Fruit fly (Drosophila melanogaster) whole organism: Measurements from ENCODE around the gene Xpac.

ENCODE experiments used
- CG8478 ChIP-seq: fragments of >200 bp; optimal IDR thresholded peaks from 2 replicates; lab custom pipeline; 2018; ENCODE audit warnings: inconsistent platforms
- Dll ChIP-seq: fragments of >200 bp; optimal IDR thresholded peaks from 2 replicates; lab custom pipeline; 2017
- EcR ChIP-seq, 2 experiments: fragments of >200 bp; optimal IDR thresholded peaks; 2 replicates each; lab custom pipeline; 2017; ENCODE audit warnings: missing biosample characterization in 2 of 2, missing genetic modification characterization in 2 of 2, missing genetic modification reagents in 2 of 2
- pan ChIP-seq: fragments of >200 bp; optimal IDR thresholded peaks from 2 replicates; lab custom pipeline; 2017
- psq ChIP-seq: fragments of >200 bp; optimal IDR thresholded peaks from 2 replicates; lab custom pipeline; 2017
- usp ChIP-seq: fragments of >200 bp; optimal IDR thresholded peaks from 2 replicates; lab custom pipeline; 2017; ENCODE audit warnings: missing biosample characterization, missing genetic modification characterization, mixed read lengths

The Xpac gene

DNA sequence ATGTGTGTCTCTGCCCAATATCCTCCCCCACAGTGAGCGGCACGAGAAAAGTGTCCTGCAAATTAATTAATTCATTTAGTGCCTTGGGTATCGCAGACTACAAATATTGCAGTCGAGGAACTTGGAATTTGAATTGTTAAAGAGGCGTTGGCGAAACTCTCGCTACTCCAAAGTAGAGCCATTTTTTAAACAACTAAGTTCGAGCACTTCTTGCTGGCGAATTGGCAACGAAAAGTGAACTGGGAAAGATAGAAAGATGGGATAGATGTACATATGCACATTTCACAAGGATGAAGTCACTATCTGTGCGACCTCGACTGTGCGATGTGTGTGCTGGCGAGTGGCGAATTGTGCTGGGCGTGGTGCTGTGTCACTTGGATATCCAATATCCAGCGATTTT, 2.8 kb upstream of the Xpac start:
- TF ChIP-seq psq = no peak
- no peak for TF ChIP-seq CG8478 (lab: Kevin White, UChicago)

DNA sequence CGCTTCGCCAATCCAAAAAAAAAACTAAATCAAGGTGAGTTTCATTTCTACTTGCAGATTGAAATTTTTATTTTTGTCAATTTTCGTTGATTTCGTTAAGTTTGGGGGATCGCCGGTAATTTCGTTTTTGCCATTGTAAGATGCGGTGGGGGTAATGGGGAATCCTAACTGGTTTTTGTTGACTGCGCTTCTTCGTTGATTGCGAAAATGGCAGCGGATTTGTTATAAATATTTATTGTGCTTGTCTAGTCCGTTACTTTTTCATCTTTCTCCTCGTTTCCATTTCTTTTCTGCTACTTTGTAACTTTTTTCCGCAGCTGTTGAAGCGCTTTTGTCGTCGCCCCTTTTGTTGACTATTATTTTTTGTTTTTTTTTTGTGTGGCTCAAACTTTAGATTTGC, 2.2 kb upstream of the Xpac start:
- TF ChIP-seq psq (no peak), Dll (lab: Kevin White, UChicago) (no peak), EcR (GFP tag; optimal IDR thresholded peaks at IDR 0.05; lab: Kevin White, UChicago) (no peak), CG8478 (lab: Kevin White, UChicago) (no peak), pan (lab: Kevin White, UChicago) (no peak)

dm6 chrX:4105830-4106233, 1.8 kb upstream of the Xpac start, which contains the start of gene cib:
cib (plus strand) TSS chrX:4106113.
- TF ChIP-seq pan (lab: Kevin White, UChicago) = no peak

- TF ChIP-seq Dll (lab: Kevin White, UChicago) (no peak), usp (GFP tag; lab: Kevin White, UChicago) (no peak), EcR (GFP tag; optimal IDR thresholded peaks at IDR 0.05; lab: Kevin White, UChicago) (no peak), psq (no peak), pan (lab: Kevin White, UChicago) (no peak), CG8478 (lab: Kevin White, UChicago) (no peak)
Observed at dm6 chrX:4100824-4101368, 3.1 kb downstream of the Xpac start, which contains the start of the genes Cmtr1 and CG15375. Cmtr1 (minus strand) TSS chrX:4101031. CG15375 (plus strand) TSS chrX:4101318.

DNA sequence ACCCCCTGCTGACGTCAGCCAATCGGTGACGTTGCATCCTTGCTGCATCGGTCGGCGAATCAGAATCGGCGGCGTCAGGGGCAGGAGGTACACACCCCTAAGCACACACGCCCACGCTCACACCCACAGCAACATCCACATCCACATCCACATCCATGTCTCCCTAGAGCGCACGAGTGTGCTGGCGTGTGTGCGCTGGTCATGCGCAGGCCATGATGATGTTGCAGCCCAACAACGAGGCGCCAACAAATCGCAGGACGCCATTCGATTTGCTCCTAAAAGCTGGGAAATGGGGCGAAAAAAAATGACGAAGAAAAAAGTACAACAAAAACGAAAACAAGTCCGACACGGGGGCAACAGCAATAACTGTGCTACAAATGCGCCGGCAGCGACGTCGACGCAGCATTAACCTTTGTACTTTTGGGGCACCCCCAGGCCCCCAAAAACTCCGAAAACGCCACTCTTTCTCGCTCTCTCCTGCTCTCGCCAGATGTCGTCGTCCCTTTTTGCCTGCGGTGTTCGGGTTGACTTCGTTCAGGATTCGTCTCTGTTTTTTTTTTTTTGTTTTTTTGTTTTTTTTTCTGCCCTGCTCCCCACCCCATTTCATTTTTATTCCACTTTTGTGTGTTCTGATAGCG, 14.9 kb downstream of the Xpac start:
- TF ChIP-seq usp (GFP tag; lab: Kevin White, UChicago) (no peak), pan (lab: Kevin White, UChicago) (no peak), CG8478 (lab: Kevin White, UChicago) (no peak), EcR (GFP tag; optimal IDR thresholded peaks at IDR 0.05; lab: Kevin White, UChicago) (no peak), Dll (lab: Kevin White, UChicago) (no peak), psq (no peak)

dm6 chrX:4075430-4075829, 28.6 kb downstream of the Xpac start, which contains the start of gene CG43689:
CG43689 (plus strand) TSS chrX:4075743.
- no peak for TF ChIP-seq EcR (GFP tag; optimal IDR thresholded peaks at IDR 0.05; lab: Kevin White, UChicago)
- TF ChIP-seq pan (lab: Kevin White, UChicago) = no peak
- TF ChIP-seq Dll (lab: Kevin White, UChicago) = no peak
- no peak for TF ChIP-seq psq
- TF ChIP-seq CG8478 (lab: Kevin White, UChicago) = no peak
- no peak for TF ChIP-seq usp (GFP tag; lab: Kevin White, UChicago)

DNA sequence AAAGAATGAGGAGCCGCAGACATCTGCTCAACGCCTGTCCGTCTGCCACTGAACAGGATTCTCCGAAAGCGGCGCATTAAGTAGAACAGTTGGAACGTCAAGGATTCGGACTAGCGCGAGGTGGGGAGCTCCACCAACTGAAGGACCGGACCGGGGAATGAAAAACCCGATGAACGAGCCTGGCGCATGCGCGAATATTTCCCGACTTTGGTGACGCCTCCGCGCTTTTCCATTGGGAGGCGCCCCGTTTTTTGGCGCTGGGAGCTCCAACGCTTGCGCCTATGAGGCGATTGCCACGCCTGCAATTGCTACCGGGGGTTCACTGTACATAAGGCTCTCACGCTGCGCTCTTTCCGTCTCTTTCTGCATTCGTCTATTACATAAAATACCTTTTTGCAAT, 42.5 kb downstream of the Xpac start:
- no peak for TF ChIP-seq CG8478 (lab: Kevin White, UChicago)
